Worm (Caenorhabditis elegans) whole organism, L1 larva: ENCODE data around the gene F55G11.4.

Experiments
- ceh-90 ChIP-seq: sonication (generic microtip); optimal IDR thresholded peaks from 2 replicates; lab custom pipeline; 2016; ENCODE audit warnings: missing genetic modification characterization, missing compliant biosample characterization
- ces-1 ChIP-seq: fragments of 150-350 bp; optimal IDR thresholded peaks from 2 replicates; lab custom pipeline; 2014; ENCODE audit warnings: missing biosample characterization, missing genetic modification reagents, missing genetic modification characterization
- dpl-1 ChIP-seq, 3 experiments: fragments of 150-350 bp in 2 of 3; sonication (generic microtip) in 1 of 3; optimal IDR thresholded peaks; 2 replicates each; lab custom pipeline; 2014 to 2017; ENCODE audit warnings: missing biosample characterization in 3 of 3, missing genetic modification characterization in 3 of 3, missing genetic modification reagents in 3 of 3
- egl-27 ChIP-seq, 2 experiments: fragments of 150-350 bp in 1 of 2; sonication (generic microtip); optimal IDR thresholded peaks; 3 replicates each; lab custom pipeline; 2017 to 2018; ENCODE audit warnings: missing biosample characterization in 2 of 2, missing genetic modification characterization in 2 of 2, missing genetic modification reagents in 2 of 2
- fos-1 ChIP-seq: fragments of 150-350 bp; optimal IDR thresholded peaks from 2 replicates; lab custom pipeline; 2014; ENCODE audit warnings: missing biosample characterization, missing genetic modification characterization
- lin-39 ChIP-seq: fragments of 150-350 bp; optimal IDR thresholded peaks from 2 replicates; lab custom pipeline; 2014; ENCODE audit warnings: missing biosample characterization, missing genetic modification reagents, missing genetic modification characterization
- mdl-1 ChIP-seq, 2 experiments: fragments of 150-350 bp; optimal IDR thresholded peaks; 2 replicates each; lab custom pipeline; 2014 to 2017; ENCODE audit warnings: missing biosample characterization in 2 of 2, missing genetic modification characterization in 2 of 2, inconsistent platforms in 1 of 2
- mep-1 ChIP-seq: fragments of 150-350 bp; optimal IDR thresholded peaks from 2 replicates; lab custom pipeline; 2014; ENCODE audit warnings: missing biosample characterization, missing genetic modification characterization
- nhr-11 ChIP-seq: fragments of 150-350 bp; optimal IDR thresholded peaks from 2 replicates; lab custom pipeline; 2014; ENCODE audit warnings: missing biosample characterization, missing genetic modification characterization
- tbx-2 ChIP-seq: sonication (generic microtip); optimal IDR thresholded peaks from 2 replicates; lab custom pipeline; 2016; ENCODE audit warnings: missing genetic modification characterization, missing compliant biosample characterization
- unc-130 ChIP-seq: fragments of 150-350 bp; optimal IDR thresholded peaks from 2 replicates; lab custom pipeline; 2017; ENCODE audit warnings: missing biosample characterization, missing genetic modification characterization, inconsistent platforms
- unc-62 ChIP-seq: fragments of 150-350 bp; optimal IDR thresholded peaks from 2 replicates; lab custom pipeline; 2014; ENCODE audit warnings: missing biosample characterization, missing genetic modification reagents, missing genetic modification characterization

ce11 chrIV:12972780-12973179 lies 644 bp upstream of the F55G11.4 start:
- TF ChIP-seq unc-62 (GFP tag; lab: Kevin White, UChicago) (no peak), nhr-11 (no peak), ces-1 (no peak), fos-1 (tag; lab: Kevin White, UChicago) (no peak), lin-39 (tag; lab: Kevin White, UChicago) (no peak), tbx-2 (tag; lab: Kevin White, UChicago) (no peak), mep-1 (no peak), egl-27 (tag; optimal IDR thresholded peaks at IDR 0.05; lab: Kevin White, UChicago) (no peak), ceh-90 (tag; lab: Kevin White, UChicago) (no peak), dpl-1 (GFP tag; optimal IDR thresholded peaks at IDR 0.05; lab: Kevin White, UChicago) (no peak), mdl-1 (tag; optimal IDR thresholded peaks at IDR 0.05; lab: Kevin White, UChicago) (no peak), unc-130 (tag; lab: Kevin White, UChicago) (no peak)
